Fruit fly (Drosophila melanogaster) whole organism, embryonic: ENCODE data around the gene Lsd-1.

ENCODE experiments used
- CG12744 ChIP-seq: fragments of 200-800 bp; sonication (Bioruptor generic); optimal IDR thresholded peaks from 2 replicates; lab custom pipeline; 2016; ENCODE audit warnings: missing biosample characterization, missing genetic modification characterization
- CG3838 ChIP-seq: fragments of 200-800 bp; sonication (Bioruptor generic); optimal IDR thresholded peaks from 3 replicates; lab custom pipeline; 2016; ENCODE audit warnings: missing biosample characterization, missing genetic modification characterization
- Dbx ChIP-seq: fragments of 200-800 bp; sonication (Bioruptor generic); IDR thresholded peaks from 3 replicates; pipeline ENCODE4 v1.3.6; 2022; ENCODE audit warnings: missing biosample characterization, missing genetic modification characterization
- MESR4 ChIP-seq: fragments of 200-800 bp; sonication (Bioruptor generic); optimal IDR thresholded peaks from 2 replicates; lab custom pipeline; 2018; ENCODE audit warnings: missing biosample characterization, mild to moderate bottlenecking, missing genetic modification characterization, moderate library complexity
- Mes4 ChIP-seq: fragments of 200-800 bp; sonication (Bioruptor generic); optimal IDR thresholded peaks from 2 replicates; lab custom pipeline; 2016; ENCODE audit warnings: missing biosample characterization, missing genetic modification characterization
- Oaz ChIP-seq: fragments of 200-800 bp; sonication (Bioruptor generic); IDR thresholded peaks from 2 replicates; pipeline ENCODE4 v1.3.6; 2022; ENCODE audit warnings: missing biosample characterization, missing genetic modification characterization
- Rx ChIP-seq: fragments of 200-800 bp; sonication (Bioruptor generic); IDR thresholded peaks from 2 replicates; pipeline ENCODE4 v1.3.6; 2022; ENCODE audit warnings: missing biosample characterization, missing genetic modification characterization
- Xrp1 ChIP-seq: fragments of 200-800 bp; sonication (Bioruptor generic); IDR thresholded peaks from 2 replicates; pipeline ENCODE4 v1.3.6; 2022; ENCODE audit warnings: missing biosample characterization, missing genetic modification characterization
- bbx ChIP-seq: fragments of 200-800 bp; sonication (Bioruptor generic); IDR thresholded peaks from 2 replicates; pipeline ENCODE4 v1.3.6; 2022; ENCODE audit warnings: missing biosample characterization, missing genetic modification characterization; ENCODE audit not compliant: partially characterized antibody
- esg ChIP-seq: fragments of 200-800 bp; sonication (Bioruptor generic); conservative IDR thresholded peaks from 2 replicates; pipeline ENCODE4 v1.3.6; 2022; ENCODE audit warnings: missing biosample characterization, missing genetic modification characterization
- lola ChIP-seq, 3 experiments: fragments of >200 bp in 2 of 3; fragments of 200-800 bp in 1 of 3; sonication (Bioruptor generic) in 1 of 3; optimal IDR thresholded peaks; 2 replicates each; lab custom pipeline; 2017 to 2019; ENCODE audit warnings: missing biosample characterization in 3 of 3, missing genetic modification characterization in 3 of 3, mild to moderate bottlenecking in 1 of 3, moderate library complexity in 1 of 3
- psq ChIP-seq: fragments of 200-800 bp; sonication (Bioruptor generic); optimal IDR thresholded peaks from 2 replicates; lab custom pipeline; 2017; ENCODE audit warnings: missing biosample characterization, missing genetic modification characterization
- seq ChIP-seq: fragments of 200-800 bp; sonication (Bioruptor generic); IDR thresholded peaks from 2 replicates; pipeline ENCODE4 v1.3.6; 2022; ENCODE audit warnings: missing biosample characterization, missing genetic modification characterization
- zfh2 ChIP-seq: fragments of 200-800 bp; sonication (Bioruptor generic); optimal IDR thresholded peaks from 2 replicates; lab custom pipeline; 2016; ENCODE audit warnings: missing biosample characterization, missing genetic modification characterization

DNA sequence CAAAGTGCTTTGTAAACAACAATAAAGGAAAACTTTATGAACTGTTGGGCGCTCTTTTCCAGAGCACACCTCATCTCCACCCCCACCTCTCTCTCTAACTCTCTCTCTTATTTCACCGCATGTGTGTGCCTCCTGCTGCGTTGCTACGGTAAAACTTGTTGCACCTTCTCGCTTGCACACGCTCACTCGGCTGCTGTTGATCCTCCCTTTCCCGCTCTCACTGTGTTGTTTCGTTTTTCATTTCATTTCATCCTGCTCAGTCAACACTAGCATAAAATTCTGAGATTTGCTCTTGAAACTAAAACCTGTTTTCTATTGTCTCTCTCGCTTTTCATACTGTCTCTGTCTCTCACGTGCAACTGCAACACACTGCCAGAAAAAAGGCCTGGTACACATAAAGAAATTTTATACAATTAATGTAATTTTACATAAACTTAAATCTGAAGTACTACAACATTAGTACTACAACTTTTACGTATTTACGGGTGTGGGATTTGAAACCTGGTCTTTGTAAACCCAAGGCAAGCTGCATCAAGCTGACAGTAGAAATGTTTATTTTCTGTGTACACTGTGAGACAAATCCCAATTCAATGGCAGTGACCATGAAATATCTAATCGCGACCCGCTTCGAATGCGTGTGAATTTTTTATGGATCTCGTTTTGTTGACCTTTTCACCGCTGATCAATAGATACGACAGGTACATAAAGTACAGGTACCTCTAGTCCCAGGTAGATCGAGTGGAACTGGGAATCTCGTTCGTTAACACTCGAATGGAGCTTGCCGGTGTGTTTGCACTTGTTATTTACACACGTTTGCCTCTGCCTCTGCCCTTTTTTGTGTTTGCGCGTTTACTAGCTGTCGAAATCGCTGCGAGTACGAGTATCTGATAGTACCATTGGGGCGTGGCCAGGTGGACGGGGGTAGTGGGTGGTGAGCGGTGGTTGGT is 19.1 kb downstream of the Lsd-1 start:
- TF ChIP-seq MESR4 (GFP tag; lab: Kevin White, UChicago) (peak; percentile 29), Dbx (GFP tag; lab: Robert Waterston, UW) (peak; percentile 66; the same call in 1 of the 3 replicates), bbx (GFP tag; lab: Robert Waterston, UW) (no peak), Mes4 (GFP tag; lab: Kevin White, UChicago) (peak; percentile 84), CG12744 (GFP tag; lab: Kevin White, UChicago) (peak; percentile 44), zfh2 (GFP tag; lab: Kevin White, UChicago) (no peak), CG3838 (GFP tag; lab: Kevin White, UChicago) (peak; percentile 79), psq (GFP tag; lab: Kevin White, UChicago) (peak; percentile 52), Xrp1 (GFP tag; lab: Robert Waterston, UW) (peak; percentile 95), Rx (GFP tag; lab: Robert Waterston, UW) (peak; percentile 79), lola (GFP tag; optimal IDR thresholded peaks at IDR 0.05; lab: Kevin White, UChicago) (peak in 1 of 3 experiments; percentile 97), Oaz (GFP tag; lab: Robert Waterston, UW) (no peak), esg (peak; percentile 76), seq (peak; percentile 30; the same call in 1 of the 2 replicates)
